Fruit fly (Drosophila melanogaster) whole organism, wandering third instar larva: ENCODE measurements around the gene atl.
A peak's percentile ranks its signal among the peaks of the same experiment; 100 is the strongest.

ENCODE experiments used
- Dfd ChIP-seq: fragments of >200 bp; optimal IDR thresholded peaks from 2 replicates; lab custom pipeline; 2017; ENCODE audit warnings: missing biosample characterization, missing genetic modification characterization
- HLH106 ChIP-seq: fragments of 200-800 bp; optimal IDR thresholded peaks from 3 replicates; lab custom pipeline; 2019; ENCODE audit warnings: missing biosample characterization, mild to moderate bottlenecking, missing genetic modification characterization, moderate library complexity
- Hr78 ChIP-seq: fragments of >200 bp; optimal IDR thresholded peaks from 2 replicates; lab custom pipeline; 2017; ENCODE audit warnings: missing biosample characterization, missing genetic modification characterization
- N ChIP-seq: fragments of >200 bp; optimal IDR thresholded peaks from 2 replicates; lab custom pipeline; 2018; ENCODE audit warnings: missing biosample characterization, missing external identifiers, missing genetic modification characterization
- OdsH ChIP-seq: fragments of 200-800 bp; sonication (Bioruptor generic); optimal IDR thresholded peaks from 2 replicates; lab custom pipeline; 2016; ENCODE audit warnings: missing biosample characterization, mild to moderate bottlenecking, missing genetic modification characterization
- br ChIP-seq: fragments of 200-800 bp; sonication (Bioruptor generic); optimal IDR thresholded peaks from 2 replicates; lab custom pipeline; 2016; ENCODE audit warnings: missing biosample characterization, missing genetic modification characterization
- foxo ChIP-seq, 2 experiments: fragments of 200-800 bp; sonication (Bioruptor generic); optimal IDR thresholded peaks; 2 replicates in 1 of 2; 3 replicates in 1 of 2; lab custom pipeline; 2016 to 2017; ENCODE audit warnings: missing biosample characterization in 2 of 2, missing genetic modification characterization in 2 of 2
- fru ChIP-seq: fragments of 200-800 bp; sonication (Bioruptor generic); optimal IDR thresholded peaks from 3 replicates; lab custom pipeline; 2016; ENCODE audit warnings: missing biosample characterization, mild to moderate bottlenecking, missing genetic modification characterization
- lola ChIP-seq: fragments of >200 bp; optimal IDR thresholded peaks from 2 replicates; lab custom pipeline; 2017; ENCODE audit warnings: missing biosample characterization, missing genetic modification characterization
- sv ChIP-seq: fragments of 200-800 bp; sonication (Bioruptor generic); optimal IDR thresholded peaks from 3 replicates; lab custom pipeline; 2016; ENCODE audit warnings: missing biosample characterization, missing genetic modification characterization
- tai ChIP-seq: sonication (Bioruptor generic); optimal IDR thresholded peaks from 2 replicates; lab custom pipeline; 2016; ENCODE audit warnings: missing biosample characterization, missing genetic modification characterization

- TF ChIP-seq tai (GFP tag; lab: Kevin White, UChicago): no peak
- TF ChIP-seq Hr78 (GFP tag; lab: Kevin White, UChicago): no peak
- TF ChIP-seq N (GFP tag; lab: Kevin White, UChicago): no peak
- no peak for TF ChIP-seq OdsH (GFP tag; lab: Kevin White, UChicago)
- no peak for TF ChIP-seq br (GFP tag; lab: Kevin White, UChicago)
- no peak for TF ChIP-seq foxo (GFP tag; optimal IDR thresholded peaks at IDR 0.05; lab: Kevin White, UChicago)
- TF ChIP-seq Dfd (GFP tag; lab: Kevin White, UChicago): peak; percentile 40
- no peak for TF ChIP-seq fru (GFP tag; lab: Kevin White, UChicago)
- no peak for TF ChIP-seq HLH106 (tag; lab: Kevin White, UChicago)
- no peak for TF ChIP-seq sv
- TF ChIP-seq lola: no peak
Observed at dm6 chr3R:24590276-24590675, 35.2 kb upstream of the atl start.
